Worm (Caenorhabditis elegans): Measurements from ENCODE around the gene bed-2.

- TF ChIP-seq dao-5 (tag; optimal IDR thresholded peaks at IDR 0.05): no peak
- TF ChIP-seq him-1 (tag; optimal IDR thresholded peaks at IDR 0.05): no peak
- TF ChIP-seq W03F9.2 (tag; optimal IDR thresholded peaks at IDR 0.05): peak; percentile 43
Observed at ce11 chrIII:11444796-11445386, 25.7 kb downstream of the bed-2 start.

All from whole organism, L4/young adult.